Worm (Caenorhabditis elegans): Measurements from ENCODE around the gene smg-4.

DNA sequence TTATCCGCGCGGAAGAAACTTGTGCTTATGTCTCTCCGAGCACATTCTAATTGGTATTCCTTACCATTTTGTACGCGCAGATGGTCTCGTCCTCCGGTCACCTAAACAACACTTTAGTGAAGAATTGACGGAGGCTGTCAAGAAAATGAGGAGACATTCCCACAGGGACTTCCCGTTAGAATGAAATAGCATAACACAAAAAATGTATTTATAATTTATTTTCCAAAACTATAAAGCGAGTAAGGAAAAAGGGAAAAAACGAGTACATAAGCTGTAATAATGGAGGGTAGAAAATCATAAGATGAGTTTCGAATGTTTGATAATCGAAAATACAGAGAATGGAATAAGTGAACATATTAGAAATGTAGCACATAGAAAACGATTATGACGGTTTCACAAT is 1.8 kb downstream of the smg-4 start, which contains the start of gene F46B6.12:
- no peak for TF ChIP-seq tbx-2 (tag; optimal IDR thresholded peaks at IDR 0.05)
- TF ChIP-seq pha-4 (tag; optimal IDR thresholded peaks at IDR 0.05) = no peak
- no peak for TF ChIP-seq nhr-12 (tag; optimal IDR thresholded peaks at IDR 0.05)
- no peak for TF ChIP-seq jun-1 (tag; optimal IDR thresholded peaks at IDR 0.05)
- no peak for TF ChIP-seq fkh-10 (GFP tag; optimal IDR thresholded peaks at IDR 0.05)
- no peak for TF ChIP-seq ama-1 (optimal IDR thresholded peaks at IDR 0.05)
- TF ChIP-seq nhr-25 (tag; optimal IDR thresholded peaks at IDR 0.05) = no peak
- no peak for TF ChIP-seq nfya-1 (tag; optimal IDR thresholded peaks at IDR 0.05; ENCODE audit: insufficient read depth)
- no peak for TF ChIP-seq snpc-4 (tag; optimal IDR thresholded peaks at IDR 0.05)
- TF ChIP-seq nhr-28 (tag; optimal IDR thresholded peaks at IDR 0.05) = no peak
- TF ChIP-seq lsy-12 (tag; optimal IDR thresholded peaks at IDR 0.05) = no peak
- TF ChIP-seq unc-39 (tag; optimal IDR thresholded peaks at IDR 0.05) = no peak
- no peak for TF ChIP-seq skn-1 (tag; optimal IDR thresholded peaks at IDR 0.05)
- no peak for TF ChIP-seq unc-62 (GFP tag; optimal IDR thresholded peaks at IDR 0.05)

All from whole organism, L3 larva.